Fruit fly (Drosophila melanogaster) whole organism, prepupa: ENCODE results near the gene Kaz-m1.

ENCODE experiments used
- Blimp-1 ChIP-seq: fragments of 200-800 bp; sonication (Bioruptor generic); optimal IDR thresholded peaks from 3 replicates; lab custom pipeline; 2017; ENCODE audit warnings: missing biosample characterization, missing genetic modification characterization, mild to moderate bottlenecking, moderate library complexity, missing genetic modification reagents
- CG10631 ChIP-seq: fragments of 200-800 bp; sonication (Bioruptor generic); optimal IDR thresholded peaks from 2 replicates; lab custom pipeline; 2016; ENCODE audit warnings: missing biosample characterization, missing genetic modification characterization
- CG11294 ChIP-seq: fragments of 200-800 bp; sonication (Bioruptor generic); IDR thresholded peaks from 2 replicates; pipeline ENCODE4 v1.3.6; 2022; ENCODE audit warnings: missing biosample characterization, missing genetic modification characterization
- CG11762 ChIP-seq: fragments of 200-800 bp; sonication (Bioruptor generic); optimal IDR thresholded peaks from 3 replicates; lab custom pipeline; 2016; ENCODE audit warnings: missing biosample characterization, missing genetic modification characterization; ENCODE audit not compliant: insufficient read depth
- CG11902 ChIP-seq: fragments of 200-800 bp; sonication (Bioruptor generic); optimal IDR thresholded peaks from 3 replicates; lab custom pipeline; 2016; ENCODE audit warnings: missing biosample characterization, missing genetic modification characterization
- CG15336 ChIP-seq: fragments of 200-800 bp; sonication (Bioruptor generic); IDR thresholded peaks from 2 replicates; pipeline ENCODE4 v1.3.6; 2022; ENCODE audit warnings: missing biosample characterization, missing genetic modification characterization
- CG1621 ChIP-seq: fragments of 200-800 bp; sonication (Bioruptor generic); optimal IDR thresholded peaks from 3 replicates; lab custom pipeline; 2018; ENCODE audit warnings: missing biosample characterization, mild to moderate bottlenecking, missing genetic modification characterization
- CG16779 ChIP-seq: fragments of 200-800 bp; sonication (Bioruptor generic); optimal IDR thresholded peaks from 3 replicates; lab custom pipeline; 2017; ENCODE audit warnings: missing biosample characterization, mild to moderate bottlenecking, missing genetic modification characterization
- CG3032 ChIP-seq: fragments of 200-800 bp; optimal IDR thresholded peaks from 2 replicates; lab custom pipeline; 2019; ENCODE audit warnings: missing biosample characterization, mild to moderate bottlenecking, missing genetic modification characterization, moderate library complexity
- CG31627 ChIP-seq: fragments of 200-800 bp; sonication (Bioruptor generic); optimal IDR thresholded peaks from 3 replicates; lab custom pipeline; 2016; ENCODE audit warnings: missing biosample characterization, missing genetic modification characterization
- CG32006 ChIP-seq: fragments of 200-800 bp; sonication (Bioruptor generic); optimal IDR thresholded peaks from 3 replicates; lab custom pipeline; 2017; ENCODE audit warnings: missing biosample characterization, mild to moderate bottlenecking, missing genetic modification characterization
- CG34406 ChIP-seq: fragments of 200-800 bp; sonication (Bioruptor generic); optimal IDR thresholded peaks from 3 replicates; lab custom pipeline; 2016; ENCODE audit warnings: missing biosample characterization, missing genetic modification characterization
- CG3919 ChIP-seq: fragments of 200-800 bp; sonication (Bioruptor generic); optimal IDR thresholded peaks from 3 replicates; lab custom pipeline; 2016; ENCODE audit warnings: missing biosample characterization, missing genetic modification characterization
- CG6163 ChIP-seq: fragments of 200-800 bp; sonication (Bioruptor generic); IDR thresholded peaks from 3 replicates; pipeline ENCODE4 v1.3.6; 2022; ENCODE audit warnings: missing biosample characterization, missing genetic modification characterization
- CG6792 ChIP-seq: fragments of 200-800 bp; sonication (Bioruptor generic); optimal IDR thresholded peaks from 3 replicates; lab custom pipeline; 2016; ENCODE audit warnings: missing biosample characterization, missing genetic modification characterization
- CG6808 ChIP-seq: fragments of 200-800 bp; sonication (Bioruptor generic); optimal IDR thresholded peaks from 3 replicates; lab custom pipeline; 2017; ENCODE audit warnings: missing biosample characterization, missing genetic modification characterization, mild to moderate bottlenecking, moderate library complexity, missing genetic modification reagents
- CG6854 ChIP-seq: fragments of 200-800 bp; sonication (Bioruptor generic); optimal IDR thresholded peaks from 2 replicates; lab custom pipeline; 2017; ENCODE audit warnings: missing biosample characterization, mild to moderate bottlenecking, missing genetic modification characterization
- CG8119 ChIP-seq: fragments of 200-800 bp; sonication (Bioruptor generic); IDR thresholded peaks from 3 replicates; pipeline ENCODE4 v1.3.6; 2022; ENCODE audit warnings: missing biosample characterization, missing genetic modification characterization
- CG8319 ChIP-seq: fragments of 200-800 bp; sonication (Bioruptor generic); optimal IDR thresholded peaks from 3 replicates; lab custom pipeline; 2016; ENCODE audit warnings: missing biosample characterization, missing genetic modification characterization
- CG8632 ChIP-seq: fragments of 200-800 bp; sonication (Bioruptor generic); optimal IDR thresholded peaks from 3 replicates; lab custom pipeline; 2016; ENCODE audit warnings: missing biosample characterization, missing genetic modification characterization
- Eip78C ChIP-seq: fragments of 200-800 bp; sonication (Bioruptor generic); peaks from one replicate; lab custom pipeline; 2016; ENCODE audit warnings: missing biosample characterization, missing genetic modification characterization
- Eip93F ChIP-seq: fragments of 200-800 bp; sonication (Bioruptor generic); optimal IDR thresholded peaks from 2 replicates; lab custom pipeline; 2016; ENCODE audit warnings: missing biosample characterization, mild to moderate bottlenecking, missing genetic modification characterization
- Ets21C ChIP-seq: fragments of 200-800 bp; sonication (Bioruptor generic); optimal IDR thresholded peaks from 3 replicates; lab custom pipeline; 2016; ENCODE audit warnings: missing biosample characterization, missing genetic modification characterization
- Ets96B ChIP-seq: fragments of 200-800 bp; optimal IDR thresholded peaks from 2 replicates; lab custom pipeline; 2019; ENCODE audit warnings: missing biosample characterization, mild to moderate bottlenecking, missing genetic modification characterization, moderate library complexity
- Hr38 ChIP-seq: sonication (Bioruptor generic); optimal IDR thresholded peaks from 2 replicates; lab custom pipeline; 2016; ENCODE audit warnings: missing biosample characterization, missing genetic modification characterization
- Hr39 ChIP-seq: fragments of 200-800 bp; sonication (Bioruptor generic); optimal IDR thresholded peaks from 2 replicates; lab custom pipeline; 2016; ENCODE audit warnings: missing biosample characterization, missing genetic modification characterization
- Hr4 ChIP-seq: fragments of 200-800 bp; sonication (Bioruptor generic); optimal IDR thresholded peaks from 3 replicates; lab custom pipeline; 2016; ENCODE audit warnings: missing biosample characterization, missing genetic modification characterization
- Lpt ChIP-seq: fragments of 200-800 bp; sonication (Bioruptor generic); optimal IDR thresholded peaks from 3 replicates; lab custom pipeline; 2016; ENCODE audit warnings: missing biosample characterization, missing genetic modification characterization
- Met ChIP-seq: fragments of 200-800 bp; sonication (Bioruptor generic); optimal IDR thresholded peaks from 3 replicates; lab custom pipeline; 2016; ENCODE audit warnings: missing biosample characterization, missing genetic modification characterization
- OdsH ChIP-seq: fragments of 200-800 bp; sonication (Bioruptor generic); optimal IDR thresholded peaks from 3 replicates; lab custom pipeline; 2016; ENCODE audit warnings: missing biosample characterization, missing genetic modification characterization
- Smox ChIP-seq: fragments of 200-800 bp; sonication (Bioruptor generic); optimal IDR thresholded peaks from 3 replicates; lab custom pipeline; 2016; ENCODE audit warnings: missing biosample characterization, missing genetic modification characterization
- Sox102F ChIP-seq: fragments of 200-800 bp; sonication (Bioruptor generic); optimal IDR thresholded peaks from 2 replicates; lab custom pipeline; 2016; ENCODE audit warnings: missing biosample characterization, mild to moderate bottlenecking, missing genetic modification characterization
- Sox14 ChIP-seq: fragments of 200-800 bp; sonication (Bioruptor generic); optimal IDR thresholded peaks from 3 replicates; lab custom pipeline; 2016; ENCODE audit warnings: missing biosample characterization, missing genetic modification characterization
- Sox15 ChIP-seq: fragments of 200-800 bp; sonication (Bioruptor generic); optimal IDR thresholded peaks from 3 replicates; lab custom pipeline; 2016; ENCODE audit warnings: missing biosample characterization, missing genetic modification characterization
- achi ChIP-seq: fragments of 200-800 bp; sonication (Bioruptor generic); optimal IDR thresholded peaks from 3 replicates; lab custom pipeline; 2016; ENCODE audit warnings: missing biosample characterization, missing genetic modification characterization
- acj6 ChIP-seq: fragments of 200-800 bp; sonication (Bioruptor generic); optimal IDR thresholded peaks from 3 replicates; lab custom pipeline; 2016; ENCODE audit warnings: missing biosample characterization, missing genetic modification characterization
- dac ChIP-seq: fragments of 200-800 bp; sonication (Bioruptor generic); optimal IDR thresholded peaks from 2 replicates; lab custom pipeline; 2017; ENCODE audit warnings: missing biosample characterization, mild to moderate bottlenecking, missing genetic modification characterization
- eg ChIP-seq: fragments of 200-800 bp; sonication (Bioruptor generic); IDR thresholded peaks from 3 replicates; pipeline ENCODE4 v1.3.6; 2022; ENCODE audit warnings: missing biosample characterization, missing genetic modification characterization
- esn ChIP-seq: fragments of 200-800 bp; sonication (Bioruptor generic); optimal IDR thresholded peaks from 2 replicates; lab custom pipeline; 2016; ENCODE audit warnings: missing biosample characterization, mild to moderate bottlenecking, missing genetic modification characterization, moderate library complexity
- fd85E ChIP-seq: fragments of 200-800 bp; sonication (Bioruptor generic); optimal IDR thresholded peaks from 3 replicates; lab custom pipeline; 2016; ENCODE audit warnings: missing biosample characterization, missing genetic modification characterization
- fkh ChIP-seq: fragments of 200-800 bp; sonication (Bioruptor generic); optimal IDR thresholded peaks from 3 replicates; lab custom pipeline; 2017; ENCODE audit warnings: missing biosample characterization, mild to moderate bottlenecking, missing genetic modification characterization, moderate library complexity
- net ChIP-seq: fragments of 200-800 bp; sonication (Bioruptor generic); optimal IDR thresholded peaks from 3 replicates; lab custom pipeline; 2016; ENCODE audit warnings: missing biosample characterization, missing genetic modification characterization
- spab ChIP-seq: fragments of 200-800 bp; sonication (Bioruptor generic); optimal IDR thresholded peaks from 2 replicates; lab custom pipeline; 2017; ENCODE audit warnings: missing biosample characterization, mild to moderate bottlenecking, missing genetic modification characterization, missing genetic modification reagents
- ss ChIP-seq, 2 experiments: fragments of 200-800 bp; sonication (Bioruptor generic); optimal IDR thresholded peaks; 2 replicates in 1 of 2; 3 replicates in 1 of 2; lab custom pipeline; 2017 to 2018; ENCODE audit warnings: mild to moderate bottlenecking in 2 of 2, missing biosample characterization in 2 of 2, missing genetic modification characterization in 2 of 2, moderate library complexity in 1 of 2
- topi ChIP-seq: fragments of 200-800 bp; sonication (Bioruptor generic); optimal IDR thresholded peaks from 3 replicates; lab custom pipeline; 2016; ENCODE audit warnings: missing biosample characterization, missing genetic modification characterization

The Kaz-m1 gene

dm6 chr3R:26034643-26035368 lies 20.3 kb downstream of the Kaz-m1 start (continued):
- no peak for TF ChIP-seq spab (GFP tag; lab: Kevin White, UChicago)
- TF ChIP-seq CG31627 (GFP tag; lab: Kevin White, UChicago): no peak
- TF ChIP-seq Smox: no peak
- TF ChIP-seq CG1621: no peak
- no peak for TF ChIP-seq CG3032 (tag; lab: Kevin White, UChicago)
- TF ChIP-seq CG8632 (GFP tag; lab: Kevin White, UChicago): no peak
- no peak for TF ChIP-seq dac (GFP tag; lab: Kevin White, UChicago)
- peak; percentile 5 for TF ChIP-seq Ets96B (tag; lab: Kevin White, UChicago)

dm6 chr3R:26035369-26035656 lies 20.8 kb downstream of the Kaz-m1 start:
- no peak for TF ChIP-seq CG10631 (GFP tag; lab: Kevin White, UChicago)
- no peak for TF ChIP-seq ss (GFP tag; optimal IDR thresholded peaks at IDR 0.05; lab: Kevin White, UChicago)
- TF ChIP-seq Sox102F: no peak
- no peak for TF ChIP-seq Eip93F (GFP tag; lab: Kevin White, UChicago)
- no peak for TF ChIP-seq CG11762
- no peak for TF ChIP-seq CG34406
- TF ChIP-seq fkh: no peak
- no peak for TF ChIP-seq CG8119 (GFP tag; lab: Robert Waterston, UW)
- TF ChIP-seq Eip78C: no peak
- TF ChIP-seq CG3919 (GFP tag; lab: Kevin White, UChicago): no peak
- TF ChIP-seq Lpt (GFP tag; lab: Kevin White, UChicago): no peak
- no peak for TF ChIP-seq Blimp-1 (GFP tag; lab: Kevin White, UChicago)
- no peak for TF ChIP-seq CG6854 (GFP tag; lab: Kevin White, UChicago)
- TF ChIP-seq eg (GFP tag; lab: Robert Waterston, UW): no peak

- TF ChIP-seq CG8319 (GFP tag; lab: Kevin White, UChicago): peak; percentile 65
- TF ChIP-seq net: peak; percentile 86
- peak; percentile 85 for TF ChIP-seq CG15336 (GFP tag; lab: Robert Waterston, UW)
- peak; percentile 90 for TF ChIP-seq CG6854 (GFP tag; lab: Kevin White, UChicago)
- peak; percentile 73 for TF ChIP-seq CG6163 (GFP tag; lab: Robert Waterston, UW)
- peak; percentile 90 for TF ChIP-seq Sox14 (GFP tag; lab: Kevin White, UChicago)
- peak; percentile 95 for TF ChIP-seq Met (GFP tag; lab: Kevin White, UChicago)
- peak; percentile 91 for TF ChIP-seq achi (GFP tag; lab: Kevin White, UChicago)
- TF ChIP-seq Hr4 (GFP tag; lab: Kevin White, UChicago): peak; percentile 83
- peak; percentile 74 for TF ChIP-seq Sox15 (GFP tag; lab: Kevin White, UChicago)
- TF ChIP-seq CG6792 (GFP tag; lab: Kevin White, UChicago): peak; percentile 90
- TF ChIP-seq acj6 (GFP tag; lab: Kevin White, UChicago): peak; percentile 84
- TF ChIP-seq CG8632 (GFP tag; lab: Kevin White, UChicago): peak; percentile 87
- TF ChIP-seq CG6808: peak; percentile 96
- TF ChIP-seq OdsH (GFP tag; lab: Kevin White, UChicago): peak; percentile 87
- TF ChIP-seq Hr38 (GFP tag; lab: Kevin White, UChicago): no peak
- peak; percentile 86 for TF ChIP-seq CG10631 (GFP tag; lab: Kevin White, UChicago)
- peak; percentile 95 to 96 for TF ChIP-seq ss (GFP tag; optimal IDR thresholded peaks at IDR 0.05; lab: Kevin White, UChicago)
- peak; percentile 97 for TF ChIP-seq Eip78C
- peak; percentile 55 for TF ChIP-seq fd85E (GFP tag; lab: Kevin White, UChicago)
- TF ChIP-seq CG3919 (GFP tag; lab: Kevin White, UChicago): peak; percentile 83
- TF ChIP-seq CG11902 (GFP tag; lab: Kevin White, UChicago): peak; percentile 72
- TF ChIP-seq esn (GFP tag; lab: Kevin White, UChicago): peak; percentile 95
- TF ChIP-seq CG3032 (tag; lab: Kevin White, UChicago): peak; percentile 94
- no peak for TF ChIP-seq CG11294 (GFP tag; lab: Robert Waterston, UW)
- peak; percentile 89 for TF ChIP-seq Smox
- peak; percentile 93 for TF ChIP-seq topi (GFP tag; lab: Kevin White, UChicago)
- TF ChIP-seq Hr39 (GFP tag; lab: Kevin White, UChicago): peak; percentile 85
- peak; percentile 89 for TF ChIP-seq CG16779 (tag; lab: Kevin White, UChicago)
- TF ChIP-seq Ets21C (GFP tag; lab: Kevin White, UChicago): peak; percentile 76
- peak; percentile 91 for TF ChIP-seq CG32006 (GFP tag; lab: Kevin White, UChicago)
- TF ChIP-seq CG31627 (GFP tag; lab: Kevin White, UChicago): peak; percentile 80
These were observed 21.9 kb downstream of the Kaz-m1 start for dm6 chr3R:26036153-26037144.
